Fruit fly (Drosophila melanogaster) whole organism, prepupa: ENCODE data around the gene Sec24CD.
A peak's percentile ranks its signal among the peaks of the same experiment; 100 is the strongest.

Experiments
- Blimp-1 ChIP-seq: fragments of 200-800 bp; sonication (Bioruptor generic); optimal IDR thresholded peaks from 3 replicates; lab custom pipeline; 2017; ENCODE audit warnings: missing biosample characterization, missing genetic modification characterization, mild to moderate bottlenecking, moderate library complexity, missing genetic modification reagents
- CG10631 ChIP-seq: fragments of 200-800 bp; sonication (Bioruptor generic); optimal IDR thresholded peaks from 2 replicates; lab custom pipeline; 2016; ENCODE audit warnings: missing biosample characterization, missing genetic modification characterization
- CG10669 ChIP-seq: fragments of 200-800 bp; sonication (Bioruptor generic); optimal IDR thresholded peaks from 3 replicates; lab custom pipeline; 2018; ENCODE audit warnings: missing biosample characterization, mild to moderate bottlenecking, missing genetic modification characterization, moderate library complexity
- CG11294 ChIP-seq: fragments of 200-800 bp; sonication (Bioruptor generic); IDR thresholded peaks from 2 replicates; pipeline ENCODE4 v1.3.6; 2022; ENCODE audit warnings: missing biosample characterization, missing genetic modification characterization
- CG11762 ChIP-seq: fragments of 200-800 bp; sonication (Bioruptor generic); optimal IDR thresholded peaks from 3 replicates; lab custom pipeline; 2016; ENCODE audit warnings: missing biosample characterization, missing genetic modification characterization; ENCODE audit not compliant: insufficient read depth
- CG11902 ChIP-seq: fragments of 200-800 bp; sonication (Bioruptor generic); optimal IDR thresholded peaks from 3 replicates; lab custom pipeline; 2016; ENCODE audit warnings: missing biosample characterization, missing genetic modification characterization
- CG15336 ChIP-seq: fragments of 200-800 bp; sonication (Bioruptor generic); IDR thresholded peaks from 2 replicates; pipeline ENCODE4 v1.3.6; 2022; ENCODE audit warnings: missing biosample characterization, missing genetic modification characterization
- CG1621 ChIP-seq: fragments of 200-800 bp; sonication (Bioruptor generic); optimal IDR thresholded peaks from 3 replicates; lab custom pipeline; 2018; ENCODE audit warnings: missing biosample characterization, mild to moderate bottlenecking, missing genetic modification characterization
- CG16779 ChIP-seq: fragments of 200-800 bp; sonication (Bioruptor generic); optimal IDR thresholded peaks from 3 replicates; lab custom pipeline; 2017; ENCODE audit warnings: missing biosample characterization, mild to moderate bottlenecking, missing genetic modification characterization
- CG31627 ChIP-seq: fragments of 200-800 bp; sonication (Bioruptor generic); optimal IDR thresholded peaks from 3 replicates; lab custom pipeline; 2016; ENCODE audit warnings: missing biosample characterization, missing genetic modification characterization
- CG34406 ChIP-seq: fragments of 200-800 bp; sonication (Bioruptor generic); optimal IDR thresholded peaks from 3 replicates; lab custom pipeline; 2016; ENCODE audit warnings: missing biosample characterization, missing genetic modification characterization
- CG3919 ChIP-seq: fragments of 200-800 bp; sonication (Bioruptor generic); optimal IDR thresholded peaks from 3 replicates; lab custom pipeline; 2016; ENCODE audit warnings: missing biosample characterization, missing genetic modification characterization
- CG4318 ChIP-seq: fragments of 200-800 bp; sonication (Bioruptor generic); optimal IDR thresholded peaks from 3 replicates; lab custom pipeline; 2017; ENCODE audit warnings: missing biosample characterization, mild to moderate bottlenecking, missing genetic modification characterization
- CG6276 ChIP-seq: fragments of 200-800 bp; sonication (Bioruptor generic); optimal IDR thresholded peaks from 2 replicates; lab custom pipeline; 2017; ENCODE audit warnings: missing biosample characterization, mild to moderate bottlenecking, missing genetic modification characterization
- CG6792 ChIP-seq: fragments of 200-800 bp; sonication (Bioruptor generic); optimal IDR thresholded peaks from 3 replicates; lab custom pipeline; 2016; ENCODE audit warnings: missing biosample characterization, missing genetic modification characterization
- CG6854 ChIP-seq: fragments of 200-800 bp; sonication (Bioruptor generic); optimal IDR thresholded peaks from 2 replicates; lab custom pipeline; 2017; ENCODE audit warnings: missing biosample characterization, mild to moderate bottlenecking, missing genetic modification characterization
- CG8119 ChIP-seq: fragments of 200-800 bp; sonication (Bioruptor generic); IDR thresholded peaks from 3 replicates; pipeline ENCODE4 v1.3.6; 2022; ENCODE audit warnings: missing biosample characterization, missing genetic modification characterization
- CG8319 ChIP-seq: fragments of 200-800 bp; sonication (Bioruptor generic); optimal IDR thresholded peaks from 3 replicates; lab custom pipeline; 2016; ENCODE audit warnings: missing biosample characterization, missing genetic modification characterization
- CG8632 ChIP-seq: fragments of 200-800 bp; sonication (Bioruptor generic); optimal IDR thresholded peaks from 3 replicates; lab custom pipeline; 2016; ENCODE audit warnings: missing biosample characterization, missing genetic modification characterization
- CG9139 ChIP-seq: fragments of 200-800 bp; sonication (Bioruptor generic); optimal IDR thresholded peaks from 3 replicates; lab custom pipeline; 2017; ENCODE audit warnings: missing biosample characterization, mild to moderate bottlenecking, missing genetic modification characterization
- Eip78C ChIP-seq: fragments of 200-800 bp; sonication (Bioruptor generic); peaks from one replicate; lab custom pipeline; 2016; ENCODE audit warnings: missing biosample characterization, missing genetic modification characterization
- Eip93F ChIP-seq: fragments of 200-800 bp; sonication (Bioruptor generic); optimal IDR thresholded peaks from 2 replicates; lab custom pipeline; 2016; ENCODE audit warnings: missing biosample characterization, mild to moderate bottlenecking, missing genetic modification characterization
- Ets21C ChIP-seq: fragments of 200-800 bp; sonication (Bioruptor generic); optimal IDR thresholded peaks from 3 replicates; lab custom pipeline; 2016; ENCODE audit warnings: missing biosample characterization, missing genetic modification characterization
- Ets96B ChIP-seq: fragments of 200-800 bp; optimal IDR thresholded peaks from 2 replicates; lab custom pipeline; 2019; ENCODE audit warnings: missing biosample characterization, mild to moderate bottlenecking, missing genetic modification characterization, moderate library complexity
- Gug ChIP-seq: fragments of 200-800 bp; sonication (Bioruptor generic); IDR thresholded peaks from 2 replicates; pipeline ENCODE4 v1.3.6; 2022; ENCODE audit warnings: missing biosample characterization, missing genetic modification characterization
- Hr39 ChIP-seq: fragments of 200-800 bp; sonication (Bioruptor generic); optimal IDR thresholded peaks from 2 replicates; lab custom pipeline; 2016; ENCODE audit warnings: missing biosample characterization, missing genetic modification characterization
- Hr4 ChIP-seq: fragments of 200-800 bp; sonication (Bioruptor generic); optimal IDR thresholded peaks from 3 replicates; lab custom pipeline; 2016; ENCODE audit warnings: missing biosample characterization, missing genetic modification characterization
- Lpt ChIP-seq: fragments of 200-800 bp; sonication (Bioruptor generic); optimal IDR thresholded peaks from 3 replicates; lab custom pipeline; 2016; ENCODE audit warnings: missing biosample characterization, missing genetic modification characterization
- Met ChIP-seq: fragments of 200-800 bp; sonication (Bioruptor generic); optimal IDR thresholded peaks from 3 replicates; lab custom pipeline; 2016; ENCODE audit warnings: missing biosample characterization, missing genetic modification characterization
- Smox ChIP-seq: fragments of 200-800 bp; sonication (Bioruptor generic); optimal IDR thresholded peaks from 3 replicates; lab custom pipeline; 2016; ENCODE audit warnings: missing biosample characterization, missing genetic modification characterization
- achi ChIP-seq: fragments of 200-800 bp; sonication (Bioruptor generic); optimal IDR thresholded peaks from 3 replicates; lab custom pipeline; 2016; ENCODE audit warnings: missing biosample characterization, missing genetic modification characterization
- acj6 ChIP-seq: fragments of 200-800 bp; sonication (Bioruptor generic); optimal IDR thresholded peaks from 3 replicates; lab custom pipeline; 2016; ENCODE audit warnings: missing biosample characterization, missing genetic modification characterization
- cyc ChIP-seq: fragments of 200-800 bp; sonication (Bioruptor generic); optimal IDR thresholded peaks from 3 replicates; lab custom pipeline; 2016; ENCODE audit warnings: missing biosample characterization, missing genetic modification characterization
- dac ChIP-seq: fragments of 200-800 bp; sonication (Bioruptor generic); optimal IDR thresholded peaks from 2 replicates; lab custom pipeline; 2017; ENCODE audit warnings: missing biosample characterization, mild to moderate bottlenecking, missing genetic modification characterization
- dsx ChIP-seq: fragments of 200-800 bp; optimal IDR thresholded peaks from 3 replicates; lab custom pipeline; 2019; ENCODE audit warnings: missing biosample characterization, mild to moderate bottlenecking, missing genetic modification characterization, moderate library complexity; ENCODE audit not compliant: poor library complexity, severe bottlenecking
- eg ChIP-seq: fragments of 200-800 bp; sonication (Bioruptor generic); IDR thresholded peaks from 3 replicates; pipeline ENCODE4 v1.3.6; 2022; ENCODE audit warnings: missing biosample characterization, missing genetic modification characterization
- esn ChIP-seq: fragments of 200-800 bp; sonication (Bioruptor generic); optimal IDR thresholded peaks from 2 replicates; lab custom pipeline; 2016; ENCODE audit warnings: missing biosample characterization, mild to moderate bottlenecking, missing genetic modification characterization, moderate library complexity
- fd59A ChIP-seq: fragments of 200-800 bp; sonication (Bioruptor generic); optimal IDR thresholded peaks from 2 replicates; lab custom pipeline; 2017; ENCODE audit warnings: missing biosample characterization, mild to moderate bottlenecking, missing genetic modification characterization, missing genetic modification reagents
- fd85E ChIP-seq: fragments of 200-800 bp; sonication (Bioruptor generic); optimal IDR thresholded peaks from 3 replicates; lab custom pipeline; 2016; ENCODE audit warnings: missing biosample characterization, missing genetic modification characterization
- fkh ChIP-seq: fragments of 200-800 bp; sonication (Bioruptor generic); optimal IDR thresholded peaks from 3 replicates; lab custom pipeline; 2017; ENCODE audit warnings: missing biosample characterization, mild to moderate bottlenecking, missing genetic modification characterization, moderate library complexity
- lz ChIP-seq: fragments of 200-800 bp; sonication (Bioruptor generic); optimal IDR thresholded peaks from 3 replicates; lab custom pipeline; 2016; ENCODE audit warnings: missing biosample characterization, missing genetic modification characterization
- net ChIP-seq: fragments of 200-800 bp; sonication (Bioruptor generic); optimal IDR thresholded peaks from 3 replicates; lab custom pipeline; 2016; ENCODE audit warnings: missing biosample characterization, missing genetic modification characterization
- spab ChIP-seq: fragments of 200-800 bp; sonication (Bioruptor generic); optimal IDR thresholded peaks from 2 replicates; lab custom pipeline; 2017; ENCODE audit warnings: missing biosample characterization, mild to moderate bottlenecking, missing genetic modification characterization, missing genetic modification reagents
- ss ChIP-seq, 2 experiments: fragments of 200-800 bp; sonication (Bioruptor generic); optimal IDR thresholded peaks; 2 replicates in 1 of 2; 3 replicates in 1 of 2; lab custom pipeline; 2017 to 2018; ENCODE audit warnings: mild to moderate bottlenecking in 2 of 2, missing biosample characterization in 2 of 2, missing genetic modification characterization in 2 of 2, moderate library complexity in 1 of 2
- svp ChIP-seq: fragments of 200-800 bp; sonication (Bioruptor generic); peaks from one replicate; lab custom pipeline; 2016; ENCODE audit warnings: missing biosample characterization, missing genetic modification characterization
- topi ChIP-seq: fragments of 200-800 bp; sonication (Bioruptor generic); optimal IDR thresholded peaks from 3 replicates; lab custom pipeline; 2016; ENCODE audit warnings: missing biosample characterization, missing genetic modification characterization
- vri ChIP-seq: fragments of 200-800 bp; sonication (Bioruptor generic); optimal IDR thresholded peaks from 3 replicates; lab custom pipeline; 2016; ENCODE audit warnings: missing biosample characterization, mild to moderate bottlenecking, missing genetic modification characterization

The Sec24CD gene

dm6 chr2L:2221649-2222150, 14.9 kb downstream of the Sec24CD start (continued):
- TF ChIP-seq CG8632 (GFP tag; lab: Kevin White, UChicago) (peak; percentile 99), lz (GFP tag; lab: Kevin White, UChicago) (peak; percentile 98), CG6854 (peak; percentile 85), CG16779 (tag; lab: Kevin White, UChicago) (peak; percentile 98), CG10669 (GFP tag; lab: Kevin White, UChicago) (peak; percentile 99), vri (GFP tag; lab: Kevin White, UChicago) (peak; percentile 99), CG1621 (peak; percentile 98), Hr39 (GFP tag; lab: Kevin White, UChicago) (peak; percentile 97)

- TF ChIP-seq CG4318 (GFP tag; lab: Kevin White, UChicago) = no peak
- TF ChIP-seq Gug (GFP tag; lab: Robert Waterston, UW) = no peak
- TF ChIP-seq CG6792 (GFP tag; lab: Kevin White, UChicago) = no peak
- TF ChIP-seq CG8632 (GFP tag; lab: Kevin White, UChicago) = no peak
- no peak for TF ChIP-seq Hr4 (GFP tag; lab: Kevin White, UChicago)
- peak; percentile 4 for TF ChIP-seq CG1621
- TF ChIP-seq CG10669 (GFP tag; lab: Kevin White, UChicago) = no peak
- no peak for TF ChIP-seq CG9139
- TF ChIP-seq CG10631 (GFP tag; lab: Kevin White, UChicago) = no peak
- peak; percentile 62 for TF ChIP-seq Eip78C (GFP tag; lab: Kevin White, UChicago)
- TF ChIP-seq dsx (GFP tag; lab: Kevin White, UChicago) = no peak
- no peak for TF ChIP-seq Smox (GFP tag; lab: Kevin White, UChicago)
- no peak for TF ChIP-seq Lpt (GFP tag; lab: Kevin White, UChicago)
- TF ChIP-seq Met (GFP tag; lab: Kevin White, UChicago) = no peak
- peak; percentile 53 for TF ChIP-seq svp (GFP tag; lab: Kevin White, UChicago)
- TF ChIP-seq CG8119 (GFP tag; lab: Robert Waterston, UW) = no peak
- TF ChIP-seq net (GFP tag; lab: Kevin White, UChicago) = no peak
- TF ChIP-seq CG8319 = no peak
- TF ChIP-seq cyc = no peak
- TF ChIP-seq fd59A = no peak
- TF ChIP-seq Ets96B (tag; lab: Kevin White, UChicago) = no peak
- no peak for TF ChIP-seq dac (GFP tag; lab: Kevin White, UChicago)
- no peak for TF ChIP-seq Eip93F (GFP tag; lab: Kevin White, UChicago)
- no peak for TF ChIP-seq achi
- TF ChIP-seq CG16779 (tag; lab: Kevin White, UChicago) = no peak
- TF ChIP-seq Blimp-1 = no peak
- no peak for TF ChIP-seq fd85E
- TF ChIP-seq topi (GFP tag; lab: Kevin White, UChicago) = no peak
- no peak for TF ChIP-seq CG11294 (GFP tag; lab: Robert Waterston, UW)
- TF ChIP-seq CG31627 (GFP tag; lab: Kevin White, UChicago) = no peak
- TF ChIP-seq CG15336 (GFP tag; lab: Robert Waterston, UW) = no peak
- no peak for TF ChIP-seq CG3919 (GFP tag; lab: Kevin White, UChicago)
- TF ChIP-seq fkh = peak; percentile 31
- TF ChIP-seq lz (GFP tag; lab: Kevin White, UChicago) = no peak
- no peak for TF ChIP-seq eg (GFP tag; lab: Robert Waterston, UW)
- TF ChIP-seq vri (GFP tag; lab: Kevin White, UChicago) = peak; percentile 26
- no peak for TF ChIP-seq acj6 (GFP tag; lab: Kevin White, UChicago)
- TF ChIP-seq ss (GFP tag; optimal IDR thresholded peaks at IDR 0.05; lab: Kevin White, UChicago) = no peak
- TF ChIP-seq CG11902 (GFP tag; lab: Kevin White, UChicago) = no peak
- no peak for TF ChIP-seq CG34406 (GFP tag; lab: Kevin White, UChicago)
- no peak for TF ChIP-seq Ets21C (GFP tag; lab: Kevin White, UChicago)
- no peak for TF ChIP-seq CG6276 (GFP tag; lab: Kevin White, UChicago)
- no peak for TF ChIP-seq Hr39 (GFP tag; lab: Kevin White, UChicago)
- TF ChIP-seq spab (GFP tag; lab: Kevin White, UChicago) = no peak
- no peak for TF ChIP-seq CG11762 (GFP tag; lab: Kevin White, UChicago)
- peak; percentile 16 for TF ChIP-seq esn (GFP tag; lab: Kevin White, UChicago)
- no peak for TF ChIP-seq CG6854
Measured at dm6 chr2L:2220573-2221332, 15.9 kb downstream of the Sec24CD start, which contains the start of gene papi. Gene papi, plus strand, starts transcription at chr2L:2220748.
